Worm (Caenorhabditis elegans) whole organism, L3 larva: ENCODE measurements around the gene Y116A8C.40.
A peak's percentile ranks its signal among the peaks of the same experiment; 100 is the strongest.

ENCODE experiments used
- R02D3.7 ChIP-seq: fragments of 150-350 bp; optimal IDR thresholded peaks from 2 replicates; lab custom pipeline; 2014; ENCODE audit warnings: missing biosample characterization, missing genetic modification characterization
- ZK546.5 ChIP-seq: sonication (generic microtip); optimal IDR thresholded peaks from 2 replicates; lab custom pipeline; 2017; ENCODE audit warnings: missing biosample characterization, missing genetic modification characterization
- aly-2 ChIP-seq: fragments of 150-350 bp; optimal IDR thresholded peaks from 2 replicates; lab custom pipeline; 2014; ENCODE audit warnings: missing biosample characterization, missing genetic modification characterization
- ama-1 ChIP-seq: fragments of 150-350 bp; optimal IDR thresholded peaks from 2 replicates; lab custom pipeline; 2018
- ceh-16 ChIP-seq: sonication (generic microtip); optimal IDR thresholded peaks from 2 replicates; lab custom pipeline; 2017; ENCODE audit warnings: missing biosample characterization, missing genetic modification characterization
- ceh-82 ChIP-seq: fragments of 150-350 bp; optimal IDR thresholded peaks from 2 replicates; lab custom pipeline; 2014; ENCODE audit warnings: missing biosample characterization, missing genetic modification characterization
- ceh-9 ChIP-seq: sonication (generic microtip); optimal IDR thresholded peaks from 2 replicates; lab custom pipeline; 2018; ENCODE audit warnings: missing biosample characterization, missing genetic modification characterization
- daf-12 ChIP-seq: fragments of 150-350 bp; optimal IDR thresholded peaks from 2 replicates; lab custom pipeline; 2014; ENCODE audit warnings: missing biosample characterization, missing genetic modification reagents, missing genetic modification characterization
- egl-5 ChIP-seq: fragments of 150-350 bp; optimal IDR thresholded peaks from 2 replicates; lab custom pipeline; 2017; ENCODE audit warnings: missing biosample characterization, missing genetic modification reagents, missing genetic modification characterization, inconsistent platforms
- elt-1 ChIP-seq: fragments of 150-350 bp; optimal IDR thresholded peaks from 2 replicates; lab custom pipeline; 2014; ENCODE audit warnings: missing biosample characterization, missing genetic modification characterization
- elt-3 ChIP-seq, 3 experiments: fragments of 150-350 bp in 1 of 3; sonication (generic microtip) in 2 of 3; optimal IDR thresholded peaks; 2 replicates in 2 of 3; 4 replicates in 1 of 3; lab custom pipeline; 2014 to 2017; ENCODE audit warnings: missing biosample characterization in 3 of 3, missing genetic modification characterization in 3 of 3
- eor-1 ChIP-seq, 2 experiments: fragments of 150-350 bp; optimal IDR thresholded peaks; 2 replicates each; lab custom pipeline; 2014 to 2018; ENCODE audit warnings: missing biosample characterization in 2 of 2, missing genetic modification characterization in 2 of 2
- fkh-10 ChIP-seq: sonication (generic microtip); optimal IDR thresholded peaks from 2 replicates; lab custom pipeline; 2017; ENCODE audit warnings: missing biosample characterization, missing genetic modification reagents, missing genetic modification characterization
- fos-1 ChIP-seq: fragments of 150-350 bp; optimal IDR thresholded peaks from 2 replicates; lab custom pipeline; 2014; ENCODE audit warnings: missing biosample characterization, missing genetic modification characterization
- jun-1 ChIP-seq: fragments of 150-350 bp; optimal IDR thresholded peaks from 2 replicates; lab custom pipeline; 2014; ENCODE audit warnings: missing biosample characterization, missing genetic modification reagents, missing genetic modification characterization
- lin-39 ChIP-seq: fragments of 150-350 bp; optimal IDR thresholded peaks from 2 replicates; lab custom pipeline; 2018; ENCODE audit warnings: missing biosample characterization, missing genetic modification reagents, missing genetic modification characterization
- lsy-12 ChIP-seq: sonication (generic microtip); optimal IDR thresholded peaks from 2 replicates; lab custom pipeline; 2016; ENCODE audit warnings: mild to moderate bottlenecking, missing genetic modification characterization, missing compliant biosample characterization
- mdl-1 ChIP-seq: fragments of 150-350 bp; optimal IDR thresholded peaks from 2 replicates; lab custom pipeline; 2014; ENCODE audit warnings: missing biosample characterization, missing genetic modification characterization
- nfya-1 ChIP-seq: sonication (generic microtip); optimal IDR thresholded peaks from 2 replicates; lab custom pipeline; 2017; ENCODE audit warnings: missing genetic modification characterization, mild to moderate bottlenecking, missing compliant biosample characterization, antibody characterized with exemption, moderate library complexity; ENCODE audit not compliant: insufficient read depth
- nhr-11 ChIP-seq: fragments of 150-350 bp; optimal IDR thresholded peaks from 2 replicates; lab custom pipeline; 2014; ENCODE audit warnings: missing biosample characterization, missing genetic modification characterization
- nhr-12 ChIP-seq: fragments of 150-350 bp; optimal IDR thresholded peaks from 2 replicates; lab custom pipeline; 2014; ENCODE audit warnings: missing biosample characterization, missing genetic modification characterization
- nhr-23 ChIP-seq: fragments of 150-350 bp; optimal IDR thresholded peaks from 2 replicates; lab custom pipeline; 2014; ENCODE audit warnings: missing biosample characterization, missing genetic modification reagents, missing genetic modification characterization
- nhr-237 ChIP-seq: fragments of 150-350 bp; optimal IDR thresholded peaks from 2 replicates; lab custom pipeline; 2014; ENCODE audit warnings: missing biosample characterization, missing genetic modification characterization
- nhr-43 ChIP-seq: sonication (generic microtip); optimal IDR thresholded peaks from 2 replicates; lab custom pipeline; 2016; ENCODE audit warnings: mild to moderate bottlenecking, missing genetic modification characterization, missing compliant biosample characterization; ENCODE audit not compliant: poor library complexity, severe bottlenecking
- nhr-67 ChIP-seq: fragments of 150-350 bp; optimal IDR thresholded peaks from 2 replicates; lab custom pipeline; 2014; ENCODE audit warnings: missing biosample characterization, missing genetic modification characterization
- pha-4 ChIP-seq: fragments of 150-350 bp; optimal IDR thresholded peaks from 2 replicates; lab custom pipeline; 2014; ENCODE audit warnings: missing biosample characterization, missing genetic modification reagents, missing genetic modification characterization
- pqm-1 ChIP-seq: fragments of 150-350 bp; optimal IDR thresholded peaks from 2 replicates; lab custom pipeline; 2017; ENCODE audit warnings: missing biosample characterization, missing genetic modification characterization, inconsistent platforms
- skn-1 ChIP-seq: fragments of 150-350 bp; optimal IDR thresholded peaks from 2 replicates; lab custom pipeline; 2014; ENCODE audit warnings: missing biosample characterization, missing genetic modification characterization
- tbx-2 ChIP-seq: sonication (generic microtip); optimal IDR thresholded peaks from 2 replicates; lab custom pipeline; 2016; ENCODE audit warnings: mild to moderate bottlenecking, missing genetic modification characterization, missing compliant biosample characterization
- unc-39 ChIP-seq: sonication (generic microtip); optimal IDR thresholded peaks from 4 replicates; lab custom pipeline; 2017; ENCODE audit warnings: missing biosample characterization, missing genetic modification characterization
- zag-1 ChIP-seq: fragments of 150-350 bp; optimal IDR thresholded peaks from 2 replicates; lab custom pipeline; 2014; ENCODE audit warnings: missing biosample characterization, missing genetic modification characterization
- ztf-11 ChIP-seq: fragments of 150-350 bp; optimal IDR thresholded peaks from 2 replicates; lab custom pipeline; 2014; ENCODE audit warnings: missing biosample characterization, missing genetic modification characterization
- ztf-4 ChIP-seq: fragments of 150-350 bp; optimal IDR thresholded peaks from 2 replicates; lab custom pipeline; 2014; ENCODE audit warnings: missing biosample characterization, missing genetic modification characterization

The Y116A8C.40 gene

ce11 chrIV:17108200-17108599, 42.6 kb downstream of the Y116A8C.40 start:
- TF ChIP-seq jun-1 (tag; lab: Kevin White, UChicago) (no peak), tbx-2 (no peak), nhr-23 (tag; lab: Kevin White, UChicago) (no peak), nhr-12 (tag; lab: Kevin White, UChicago) (no peak), lsy-12 (tag; lab: Kevin White, UChicago) (no peak)
- TF ChIP-seq, all 47 proteins: peak for 0

- no peak for TF ChIP-seq nhr-67 (tag; lab: Kevin White, UChicago)
- no peak for TF ChIP-seq fos-1
- TF ChIP-seq ZK546.5: no peak
- no peak for TF ChIP-seq nhr-11 (tag; lab: Kevin White, UChicago)
- TF ChIP-seq R02D3.7 (tag; lab: Kevin White, UChicago): no peak
- TF ChIP-seq nhr-12 (tag; lab: Kevin White, UChicago): no peak
- no peak for TF ChIP-seq nhr-237 (tag; lab: Kevin White, UChicago)
- TF ChIP-seq mdl-1 (tag; lab: Kevin White, UChicago): no peak
- no peak for TF ChIP-seq skn-1 (tag; lab: Kevin White, UChicago)
- no peak for TF ChIP-seq ztf-11 (tag; lab: Kevin White, UChicago)
- TF ChIP-seq elt-3 (tag; optimal IDR thresholded peaks at IDR 0.05; lab: Kevin White, UChicago): no peak
- no peak for TF ChIP-seq jun-1 (tag; lab: Kevin White, UChicago)
- TF ChIP-seq ceh-16 (tag; lab: Kevin White, UChicago): no peak
- TF ChIP-seq unc-39: no peak
- no peak for TF ChIP-seq aly-2 (tag; lab: Kevin White, UChicago)
- TF ChIP-seq pha-4 (tag; lab: Kevin White, UChicago): no peak
Observed at ce11 chrIV:17105578-17105977, 45.2 kb downstream of the Y116A8C.40 start.

DNA sequence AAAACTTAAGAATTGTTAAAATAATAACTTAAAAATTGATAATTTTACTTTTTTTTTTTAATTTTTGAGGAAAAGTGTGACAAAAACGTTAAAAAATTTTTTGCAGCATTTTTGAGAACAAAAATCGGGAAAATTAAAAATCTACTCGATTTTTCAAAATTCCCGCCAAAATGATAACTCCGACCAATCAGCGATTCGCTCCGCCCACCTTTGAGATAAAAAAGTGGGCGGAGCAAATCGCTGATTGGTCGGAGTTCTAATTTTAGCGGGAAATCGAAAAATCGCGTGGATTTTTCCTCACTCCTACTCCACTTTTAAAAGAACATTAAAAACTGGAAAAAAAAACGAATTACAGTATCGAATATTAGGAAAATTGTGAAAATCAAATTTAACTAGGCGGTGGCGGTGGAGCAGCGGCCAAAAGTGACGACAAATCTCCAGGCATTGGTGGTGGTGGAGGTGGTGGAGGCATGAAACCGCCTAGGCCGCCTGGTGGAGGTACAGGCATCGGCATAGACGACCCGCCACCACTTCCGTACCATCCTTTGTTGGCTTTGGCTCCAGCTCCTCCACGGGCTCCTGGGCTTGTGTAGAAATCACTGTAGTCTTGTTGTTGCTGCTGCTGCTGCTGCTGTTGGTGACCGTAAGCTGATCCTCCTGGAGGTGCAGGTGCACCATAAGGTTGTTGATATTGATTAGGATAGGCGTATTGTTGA, 46.5 kb downstream of the Y116A8C.40 start:
- no peak for TF ChIP-seq jun-1 (tag; lab: Kevin White, UChicago)
- peak; percentile 98 for TF ChIP-seq nfya-1 (tag; lab: Kevin White, UChicago)

DNA sequence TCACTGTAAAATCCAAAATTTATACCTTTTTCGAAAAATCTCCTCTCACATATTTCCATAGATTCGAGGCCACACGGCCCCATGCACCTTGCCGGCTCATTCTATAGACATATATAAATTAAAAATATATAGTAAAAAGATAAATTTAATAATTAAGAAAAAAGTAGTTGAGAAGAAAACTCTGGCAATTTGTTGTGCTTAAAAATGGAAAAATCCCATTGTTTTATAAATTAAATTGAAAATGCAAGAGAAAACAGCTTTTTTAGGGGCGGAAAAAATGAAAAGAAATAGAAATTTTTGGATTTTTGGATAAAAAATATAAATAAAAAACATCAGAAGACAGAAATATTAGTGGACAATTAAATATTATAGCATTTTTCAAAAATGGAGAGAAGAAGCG, 47.2 kb downstream of the Y116A8C.40 start, which contains the start of gene Y116A8C.30:
Y116A8C.30 (minus strand) TSS at position 101 of the 400 bp plus-strand sequence.
- TF ChIP-seq nhr-43 (tag; lab: Kevin White, UChicago) (no peak), aly-2 (tag; lab: Kevin White, UChicago) (no peak), fos-1 (no peak), nfya-1 (tag; lab: Kevin White, UChicago) (no peak), mdl-1 (tag; lab: Kevin White, UChicago) (no peak), ztf-4 (tag; lab: Kevin White, UChicago) (no peak), nhr-11 (tag; lab: Kevin White, UChicago) (no peak), unc-39 (no peak), nhr-67 (tag; lab: Kevin White, UChicago) (no peak), ceh-82 (tag; lab: Kevin White, UChicago) (no peak), lin-39 (tag; lab: Kevin White, UChicago) (no peak), pha-4 (tag; lab: Kevin White, UChicago) (no peak), egl-5 (tag; lab: Kevin White, UChicago) (no peak), pqm-1 (tag; lab: Kevin White, UChicago) (no peak), ama-1 (lab: Kevin White, UChicago) (no peak), elt-1 (tag; lab: Kevin White, UChicago) (no peak), daf-12 (no peak)
- TF ChIP-seq, all 47 proteins: peak for 0

DNA sequence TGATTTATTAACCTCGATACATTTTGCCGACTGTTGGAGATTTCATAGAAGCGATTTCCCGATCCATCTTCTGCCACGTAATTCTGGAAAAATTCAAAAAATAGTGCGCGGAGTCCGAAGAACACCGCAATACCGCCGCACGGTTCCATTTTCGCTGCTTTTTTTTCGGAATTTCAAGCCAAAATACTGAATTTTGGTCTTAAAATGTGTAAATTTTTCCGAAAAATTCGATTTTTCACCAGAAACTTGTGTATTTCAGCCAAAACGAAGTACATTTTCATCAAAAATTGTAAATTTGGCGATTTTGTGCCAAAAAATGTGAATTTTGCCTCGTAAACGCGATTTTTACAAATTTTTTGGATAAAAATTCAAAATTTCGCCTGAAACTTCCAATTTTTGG, 47.7 kb downstream of the Y116A8C.40 start:
- TF ChIP-seq mdl-1 (tag; lab: Kevin White, UChicago): no peak
- TF ChIP-seq eor-1 (tag; optimal IDR thresholded peaks at IDR 0.05; lab: Kevin White, UChicago): no peak
- TF ChIP-seq skn-1 (tag; lab: Kevin White, UChicago): no peak
- no peak for TF ChIP-seq daf-12
- no peak for TF ChIP-seq pqm-1 (tag; lab: Kevin White, UChicago)
- TF ChIP-seq ztf-4 (tag; lab: Kevin White, UChicago): no peak
- TF ChIP-seq nfya-1 (tag; lab: Kevin White, UChicago): no peak
- no peak for TF ChIP-seq ceh-9 (tag; lab: Kevin White, UChicago)
- no peak for TF ChIP-seq ztf-11 (tag; lab: Kevin White, UChicago)
- no peak for TF ChIP-seq nhr-11 (tag; lab: Kevin White, UChicago)
- no peak for TF ChIP-seq zag-1
- TF ChIP-seq jun-1 (tag; lab: Kevin White, UChicago): no peak
- TF ChIP-seq fkh-10 (GFP tag; lab: Kevin White, UChicago): no peak
- TF ChIP-seq elt-1 (tag; lab: Kevin White, UChicago): no peak
